Worm (Caenorhabditis elegans) whole organism, L3 larva: ENCODE data around the gene osm-10.

Experiments
- R02D3.7 ChIP-seq: fragments of 150-350 bp; optimal IDR thresholded peaks from 2 replicates; lab custom pipeline; 2014; ENCODE audit warnings: missing biosample characterization, missing genetic modification characterization
- ZK546.5 ChIP-seq: sonication (generic microtip); optimal IDR thresholded peaks from 2 replicates; lab custom pipeline; 2017; ENCODE audit warnings: missing biosample characterization, missing genetic modification characterization
- aly-2 ChIP-seq: fragments of 150-350 bp; optimal IDR thresholded peaks from 2 replicates; lab custom pipeline; 2014; ENCODE audit warnings: missing biosample characterization, missing genetic modification characterization
- ama-1 ChIP-seq: fragments of 150-350 bp; optimal IDR thresholded peaks from 2 replicates; lab custom pipeline; 2018
- ceh-16 ChIP-seq: sonication (generic microtip); optimal IDR thresholded peaks from 2 replicates; lab custom pipeline; 2017; ENCODE audit warnings: missing biosample characterization, missing genetic modification characterization
- ceh-28 ChIP-seq: fragments of 150-350 bp; optimal IDR thresholded peaks from 2 replicates; lab custom pipeline; 2014; ENCODE audit warnings: missing biosample characterization, missing genetic modification reagents, missing genetic modification characterization
- ceh-82 ChIP-seq: fragments of 150-350 bp; optimal IDR thresholded peaks from 2 replicates; lab custom pipeline; 2014; ENCODE audit warnings: missing biosample characterization, missing genetic modification characterization
- ceh-9 ChIP-seq: sonication (generic microtip); optimal IDR thresholded peaks from 2 replicates; lab custom pipeline; 2018; ENCODE audit warnings: missing biosample characterization, missing genetic modification characterization
- daf-12 ChIP-seq: fragments of 150-350 bp; optimal IDR thresholded peaks from 2 replicates; lab custom pipeline; 2014; ENCODE audit warnings: missing biosample characterization, missing genetic modification reagents, missing genetic modification characterization
- egl-5 ChIP-seq: fragments of 150-350 bp; optimal IDR thresholded peaks from 2 replicates; lab custom pipeline; 2017; ENCODE audit warnings: missing biosample characterization, missing genetic modification reagents, missing genetic modification characterization, inconsistent platforms
- elt-1 ChIP-seq: fragments of 150-350 bp; optimal IDR thresholded peaks from 2 replicates; lab custom pipeline; 2014; ENCODE audit warnings: missing biosample characterization, missing genetic modification characterization
- elt-2 ChIP-seq: sonication (generic microtip); optimal IDR thresholded peaks from 2 replicates; lab custom pipeline; 2016; ENCODE audit warnings: missing genetic modification reagents, mild to moderate bottlenecking, missing genetic modification characterization, missing compliant biosample characterization
- elt-3 ChIP-seq, 3 experiments: fragments of 150-350 bp in 1 of 3; sonication (generic microtip) in 2 of 3; optimal IDR thresholded peaks; 2 replicates in 2 of 3; 4 replicates in 1 of 3; lab custom pipeline; 2014 to 2017; ENCODE audit warnings: missing biosample characterization in 3 of 3, missing genetic modification characterization in 3 of 3
- eor-1 ChIP-seq, 2 experiments: fragments of 150-350 bp; optimal IDR thresholded peaks; 2 replicates each; lab custom pipeline; 2014 to 2018; ENCODE audit warnings: missing biosample characterization in 2 of 2, missing genetic modification characterization in 2 of 2
- fos-1 ChIP-seq: fragments of 150-350 bp; optimal IDR thresholded peaks from 2 replicates; lab custom pipeline; 2014; ENCODE audit warnings: missing biosample characterization, missing genetic modification characterization
- lin-15B ChIP-seq: fragments of 150-350 bp; optimal IDR thresholded peaks from 2 replicates; lab custom pipeline; 2014; ENCODE audit warnings: missing biosample characterization, missing genetic modification characterization
- lin-39 ChIP-seq: fragments of 150-350 bp; optimal IDR thresholded peaks from 2 replicates; lab custom pipeline; 2018; ENCODE audit warnings: missing biosample characterization, missing genetic modification reagents, missing genetic modification characterization
- lsy-12 ChIP-seq: sonication (generic microtip); optimal IDR thresholded peaks from 2 replicates; lab custom pipeline; 2016; ENCODE audit warnings: mild to moderate bottlenecking, missing genetic modification characterization, missing compliant biosample characterization
- nfya-1 ChIP-seq: sonication (generic microtip); optimal IDR thresholded peaks from 2 replicates; lab custom pipeline; 2017; ENCODE audit warnings: missing genetic modification characterization, mild to moderate bottlenecking, missing compliant biosample characterization, antibody characterized with exemption, moderate library complexity; ENCODE audit not compliant: insufficient read depth
- nhr-11 ChIP-seq: fragments of 150-350 bp; optimal IDR thresholded peaks from 2 replicates; lab custom pipeline; 2014; ENCODE audit warnings: missing biosample characterization, missing genetic modification characterization
- nhr-12 ChIP-seq: fragments of 150-350 bp; optimal IDR thresholded peaks from 2 replicates; lab custom pipeline; 2014; ENCODE audit warnings: missing biosample characterization, missing genetic modification characterization
- nhr-25 ChIP-seq: sonication (generic microtip); optimal IDR thresholded peaks from 2 replicates; lab custom pipeline; 2017; ENCODE audit warnings: missing biosample characterization, missing genetic modification characterization
- nhr-28 ChIP-seq: fragments of 150-350 bp; optimal IDR thresholded peaks from 2 replicates; lab custom pipeline; 2014; ENCODE audit warnings: missing biosample characterization, missing genetic modification characterization
- nhr-43 ChIP-seq: sonication (generic microtip); optimal IDR thresholded peaks from 2 replicates; lab custom pipeline; 2016; ENCODE audit warnings: mild to moderate bottlenecking, missing genetic modification characterization, missing compliant biosample characterization; ENCODE audit not compliant: poor library complexity, severe bottlenecking
- nhr-67 ChIP-seq: fragments of 150-350 bp; optimal IDR thresholded peaks from 2 replicates; lab custom pipeline; 2014; ENCODE audit warnings: missing biosample characterization, missing genetic modification characterization
- nhr-76 ChIP-seq: fragments of 150-350 bp; sonication (generic microtip); optimal IDR thresholded peaks from 5 replicates; lab custom pipeline; 2014; ENCODE audit warnings: missing biosample characterization, missing genetic modification characterization
- nhr-77 ChIP-seq: fragments of 150-350 bp; optimal IDR thresholded peaks from 2 replicates; lab custom pipeline; 2014; ENCODE audit warnings: missing biosample characterization, missing genetic modification characterization
- pqm-1 ChIP-seq: fragments of 150-350 bp; optimal IDR thresholded peaks from 2 replicates; lab custom pipeline; 2017; ENCODE audit warnings: missing biosample characterization, missing genetic modification characterization, inconsistent platforms
- sea-2 ChIP-seq: fragments of 150-350 bp; sonication (generic microtip); optimal IDR thresholded peaks from 4 replicates; lab custom pipeline; 2014; ENCODE audit warnings: missing biosample characterization, missing genetic modification reagents, missing genetic modification characterization
- skn-1 ChIP-seq: fragments of 150-350 bp; optimal IDR thresholded peaks from 2 replicates; lab custom pipeline; 2014; ENCODE audit warnings: missing biosample characterization, missing genetic modification characterization
- snpc-4 ChIP-seq: fragments of 150-350 bp; optimal IDR thresholded peaks from 2 replicates; lab custom pipeline; 2014; ENCODE audit warnings: missing biosample characterization, missing genetic modification characterization
- unc-39 ChIP-seq: sonication (generic microtip); optimal IDR thresholded peaks from 4 replicates; lab custom pipeline; 2017; ENCODE audit warnings: missing biosample characterization, missing genetic modification characterization
- unc-62 ChIP-seq: fragments of 150-350 bp; sonication (generic microtip); optimal IDR thresholded peaks from 4 replicates; lab custom pipeline; 2014; ENCODE audit warnings: missing biosample characterization, missing genetic modification reagents, missing genetic modification characterization
- zag-1 ChIP-seq: fragments of 150-350 bp; optimal IDR thresholded peaks from 2 replicates; lab custom pipeline; 2014; ENCODE audit warnings: missing biosample characterization, missing genetic modification characterization
- ztf-11 ChIP-seq: fragments of 150-350 bp; optimal IDR thresholded peaks from 2 replicates; lab custom pipeline; 2014; ENCODE audit warnings: missing biosample characterization, missing genetic modification characterization
- ztf-4 ChIP-seq: fragments of 150-350 bp; optimal IDR thresholded peaks from 2 replicates; lab custom pipeline; 2014; ENCODE audit warnings: missing biosample characterization, missing genetic modification characterization

Gene osm-10

DNA sequence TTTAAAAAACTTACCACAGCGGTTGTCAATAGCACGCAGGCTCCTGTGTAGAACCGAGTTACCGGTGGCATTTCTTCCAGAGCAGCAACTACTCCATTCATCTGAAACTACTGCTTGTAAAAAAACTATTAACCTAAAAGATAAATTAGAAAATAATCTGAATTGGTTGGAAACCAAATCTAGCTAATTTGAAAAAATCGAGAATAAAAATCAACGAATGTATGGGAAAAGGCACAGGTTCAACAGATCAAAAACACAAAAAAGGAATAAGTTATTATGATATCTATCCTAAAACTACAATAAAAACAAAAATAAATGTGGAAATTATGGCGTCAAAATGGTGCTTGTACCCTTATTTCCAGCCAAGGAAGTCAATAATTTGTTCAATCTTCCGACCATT, 20.1 kb upstream of the osm-10 start, which contains the start of gene der-2:
TSS of gene der-2 (minus strand) at position 101 of the 400 bp plus-strand sequence.
- TF ChIP-seq elt-3 (tag; optimal IDR thresholded peaks at IDR 0.05; lab: Kevin White, UChicago), result no peak
- TF ChIP-seq aly-2 (tag; lab: Kevin White, UChicago), result no peak
- no peak for TF ChIP-seq eor-1 (tag; optimal IDR thresholded peaks at IDR 0.05; lab: Kevin White, UChicago)
- no peak for TF ChIP-seq nhr-25 (tag; lab: Kevin White, UChicago)
- TF ChIP-seq ztf-4 (tag; lab: Kevin White, UChicago), result no peak
- TF ChIP-seq ZK546.5 (tag; lab: Kevin White, UChicago), result no peak
- no peak for TF ChIP-seq nhr-11 (tag; lab: Kevin White, UChicago)
- no peak for TF ChIP-seq pqm-1 (tag; lab: Kevin White, UChicago)
- no peak for TF ChIP-seq fos-1
- no peak for TF ChIP-seq nhr-77 (tag; lab: Kevin White, UChicago)
- no peak for TF ChIP-seq R02D3.7
- TF ChIP-seq ceh-16, result no peak

DNA sequence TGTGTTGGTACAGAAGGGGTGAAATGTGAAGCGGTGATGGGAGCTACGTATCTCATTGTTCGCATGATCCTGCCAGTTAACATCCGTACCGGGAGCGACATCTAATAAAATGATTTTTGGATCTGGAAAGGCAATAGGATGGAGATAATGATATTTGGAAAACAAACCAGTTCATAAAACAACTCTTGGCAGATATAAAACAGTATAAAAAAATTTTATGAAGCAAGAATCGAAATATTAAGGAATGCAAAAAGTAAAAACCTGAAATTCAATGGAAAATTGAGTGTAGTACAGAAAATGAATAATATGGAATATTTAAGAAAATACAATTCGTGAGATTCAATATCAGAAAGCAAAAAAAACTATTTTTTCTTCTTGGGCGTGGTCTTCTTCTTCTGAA, 16.5 kb upstream of the osm-10 start, which contains the start of gene hsp-75:
TSS of gene hsp-75 (minus strand) at position 101 of the 400 bp plus-strand sequence.
- TF ChIP-seq fos-1 (no peak), nhr-67 (tag; lab: Kevin White, UChicago) (no peak), ceh-28 (tag; lab: Kevin White, UChicago) (no peak), elt-1 (tag; lab: Kevin White, UChicago) (no peak), snpc-4 (tag; lab: Kevin White, UChicago) (no peak), ama-1 (no peak), elt-2 (no peak), ztf-11 (tag; lab: Kevin White, UChicago) (no peak), zag-1 (tag; lab: Kevin White, UChicago) (no peak), daf-12 (tag; lab: Kevin White, UChicago) (no peak), nfya-1 (tag; lab: Kevin White, UChicago) (no peak), nhr-43 (no peak), ceh-9 (no peak)

DNA sequence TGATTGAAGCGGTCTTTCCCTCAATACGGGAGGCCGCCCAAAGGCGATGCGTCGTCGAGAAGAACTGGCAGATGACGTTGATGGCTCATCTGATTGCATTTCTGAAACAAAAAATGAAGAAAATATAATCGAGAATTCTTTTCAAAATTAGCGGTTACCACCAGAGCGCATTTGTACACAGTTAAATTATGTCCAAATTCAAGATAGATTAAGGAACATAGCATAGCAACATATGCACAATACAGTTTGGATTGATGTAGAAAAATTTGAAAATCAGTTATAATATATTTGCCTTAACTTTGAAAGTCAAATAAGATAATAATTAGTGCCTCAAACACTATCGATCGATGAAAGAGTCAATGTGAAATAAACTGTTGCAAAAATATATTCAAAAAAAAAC, 13.4 kb upstream of the osm-10 start, which contains the start of gene R151.8:
TSS of gene R151.8 (minus strand) at position 101 of the 400 bp plus-strand sequence.
- TF ChIP-seq nhr-12 (tag; lab: Kevin White, UChicago), result no peak
- no peak for TF ChIP-seq unc-39 (tag; lab: Kevin White, UChicago)
- TF ChIP-seq snpc-4 (tag; lab: Kevin White, UChicago), result no peak
- no peak for TF ChIP-seq fos-1
- TF ChIP-seq lin-39 (tag; lab: Kevin White, UChicago), result no peak
- TF ChIP-seq skn-1, result no peak
- TF ChIP-seq aly-2 (tag; lab: Kevin White, UChicago), result no peak
- TF ChIP-seq ZK546.5 (tag; lab: Kevin White, UChicago), result no peak
- TF ChIP-seq, all 47 proteins: peak for 0

- TF ChIP-seq nhr-28 (tag; lab: Kevin White, UChicago) (no peak), lin-15B (tag; lab: Kevin White, UChicago) (no peak), elt-1 (tag; lab: Kevin White, UChicago) (no peak), nhr-43 (no peak), nhr-12 (tag; lab: Kevin White, UChicago) (no peak), ceh-28 (tag; lab: Kevin White, UChicago) (no peak), ceh-82 (no peak), ceh-9 (no peak), nhr-77 (tag; lab: Kevin White, UChicago) (no peak), nhr-76 (tag; lab: Kevin White, UChicago) (no peak), egl-5 (tag; lab: Kevin White, UChicago) (no peak), unc-62 (GFP tag; lab: Kevin White, UChicago) (no peak), unc-39 (tag; lab: Kevin White, UChicago) (no peak), pqm-1 (tag; lab: Kevin White, UChicago) (no peak), ZK546.5 (tag; lab: Kevin White, UChicago) (no peak), sea-2 (GFP tag; lab: Kevin White, UChicago) (no peak), daf-12 (tag; lab: Kevin White, UChicago) (no peak), R02D3.7 (no peak), snpc-4 (tag; lab: Kevin White, UChicago) (no peak), lsy-12 (no peak)
- TF ChIP-seq, all 47 proteins: peak for 0
These were observed 12.2 kb upstream of the osm-10 start, which contains the start of gene R151.10 for ce11 chrIII:7230841-7231240. Gene R151.10, minus strand, starts transcription at chrIII:7230941.
